Fruit fly (Drosophila melanogaster) whole organism, prepupa: ENCODE measurements around the gene IntS4.

Source experiments
- Blimp-1 ChIP-seq: fragments of 200-800 bp; sonication (Bioruptor generic); optimal IDR thresholded peaks from 3 replicates; lab custom pipeline; 2017; ENCODE audit warnings: missing biosample characterization, missing genetic modification characterization, mild to moderate bottlenecking, moderate library complexity, missing genetic modification reagents
- CG10631 ChIP-seq: fragments of 200-800 bp; sonication (Bioruptor generic); optimal IDR thresholded peaks from 2 replicates; lab custom pipeline; 2016; ENCODE audit warnings: missing biosample characterization, missing genetic modification characterization
- CG10669 ChIP-seq: fragments of 200-800 bp; sonication (Bioruptor generic); optimal IDR thresholded peaks from 3 replicates; lab custom pipeline; 2018; ENCODE audit warnings: missing biosample characterization, mild to moderate bottlenecking, missing genetic modification characterization, moderate library complexity
- CG11762 ChIP-seq: fragments of 200-800 bp; sonication (Bioruptor generic); optimal IDR thresholded peaks from 3 replicates; lab custom pipeline; 2016; ENCODE audit warnings: missing biosample characterization, missing genetic modification characterization; ENCODE audit not compliant: insufficient read depth
- CG11902 ChIP-seq: fragments of 200-800 bp; sonication (Bioruptor generic); optimal IDR thresholded peaks from 3 replicates; lab custom pipeline; 2016; ENCODE audit warnings: missing biosample characterization, missing genetic modification characterization
- CG15336 ChIP-seq: fragments of 200-800 bp; sonication (Bioruptor generic); IDR thresholded peaks from 2 replicates; pipeline ENCODE4 v1.3.6; 2022; ENCODE audit warnings: missing biosample characterization, missing genetic modification characterization
- CG1621 ChIP-seq: fragments of 200-800 bp; sonication (Bioruptor generic); optimal IDR thresholded peaks from 3 replicates; lab custom pipeline; 2018; ENCODE audit warnings: missing biosample characterization, mild to moderate bottlenecking, missing genetic modification characterization
- CG16779 ChIP-seq: fragments of 200-800 bp; sonication (Bioruptor generic); optimal IDR thresholded peaks from 3 replicates; lab custom pipeline; 2017; ENCODE audit warnings: missing biosample characterization, mild to moderate bottlenecking, missing genetic modification characterization
- CG31627 ChIP-seq: fragments of 200-800 bp; sonication (Bioruptor generic); optimal IDR thresholded peaks from 3 replicates; lab custom pipeline; 2016; ENCODE audit warnings: missing biosample characterization, missing genetic modification characterization
- CG34406 ChIP-seq: fragments of 200-800 bp; sonication (Bioruptor generic); optimal IDR thresholded peaks from 3 replicates; lab custom pipeline; 2016; ENCODE audit warnings: missing biosample characterization, missing genetic modification characterization
- CG3919 ChIP-seq: fragments of 200-800 bp; sonication (Bioruptor generic); optimal IDR thresholded peaks from 3 replicates; lab custom pipeline; 2016; ENCODE audit warnings: missing biosample characterization, missing genetic modification characterization
- CG4318 ChIP-seq: fragments of 200-800 bp; sonication (Bioruptor generic); optimal IDR thresholded peaks from 3 replicates; lab custom pipeline; 2017; ENCODE audit warnings: missing biosample characterization, mild to moderate bottlenecking, missing genetic modification characterization
- CG6276 ChIP-seq: fragments of 200-800 bp; sonication (Bioruptor generic); optimal IDR thresholded peaks from 2 replicates; lab custom pipeline; 2017; ENCODE audit warnings: missing biosample characterization, mild to moderate bottlenecking, missing genetic modification characterization
- CG6792 ChIP-seq: fragments of 200-800 bp; sonication (Bioruptor generic); optimal IDR thresholded peaks from 3 replicates; lab custom pipeline; 2016; ENCODE audit warnings: missing biosample characterization, missing genetic modification characterization
- CG6808 ChIP-seq: fragments of 200-800 bp; sonication (Bioruptor generic); optimal IDR thresholded peaks from 3 replicates; lab custom pipeline; 2017; ENCODE audit warnings: missing biosample characterization, missing genetic modification characterization, mild to moderate bottlenecking, moderate library complexity, missing genetic modification reagents
- CG8119 ChIP-seq: fragments of 200-800 bp; sonication (Bioruptor generic); IDR thresholded peaks from 3 replicates; pipeline ENCODE4 v1.3.6; 2022; ENCODE audit warnings: missing biosample characterization, missing genetic modification characterization
- CG8319 ChIP-seq: fragments of 200-800 bp; sonication (Bioruptor generic); optimal IDR thresholded peaks from 3 replicates; lab custom pipeline; 2016; ENCODE audit warnings: missing biosample characterization, missing genetic modification characterization
- CG9139 ChIP-seq: fragments of 200-800 bp; sonication (Bioruptor generic); optimal IDR thresholded peaks from 3 replicates; lab custom pipeline; 2017; ENCODE audit warnings: missing biosample characterization, mild to moderate bottlenecking, missing genetic modification characterization
- Eip75B ChIP-seq: fragments of 200-800 bp; sonication (Bioruptor generic); optimal IDR thresholded peaks from 3 replicates; lab custom pipeline; 2016; ENCODE audit warnings: missing biosample characterization, missing genetic modification characterization
- Eip78C ChIP-seq: fragments of 200-800 bp; sonication (Bioruptor generic); peaks from one replicate; lab custom pipeline; 2016; ENCODE audit warnings: missing biosample characterization, missing genetic modification characterization
- Eip93F ChIP-seq: fragments of 200-800 bp; sonication (Bioruptor generic); optimal IDR thresholded peaks from 2 replicates; lab custom pipeline; 2016; ENCODE audit warnings: missing biosample characterization, mild to moderate bottlenecking, missing genetic modification characterization
- Ets21C ChIP-seq: fragments of 200-800 bp; sonication (Bioruptor generic); optimal IDR thresholded peaks from 3 replicates; lab custom pipeline; 2016; ENCODE audit warnings: missing biosample characterization, missing genetic modification characterization
- Ets96B ChIP-seq: fragments of 200-800 bp; optimal IDR thresholded peaks from 2 replicates; lab custom pipeline; 2019; ENCODE audit warnings: missing biosample characterization, mild to moderate bottlenecking, missing genetic modification characterization, moderate library complexity
- Gug ChIP-seq: fragments of 200-800 bp; sonication (Bioruptor generic); IDR thresholded peaks from 2 replicates; pipeline ENCODE4 v1.3.6; 2022; ENCODE audit warnings: missing biosample characterization, missing genetic modification characterization
- Hr4 ChIP-seq: fragments of 200-800 bp; sonication (Bioruptor generic); optimal IDR thresholded peaks from 3 replicates; lab custom pipeline; 2016; ENCODE audit warnings: missing biosample characterization, missing genetic modification characterization
- Lpt ChIP-seq: fragments of 200-800 bp; sonication (Bioruptor generic); optimal IDR thresholded peaks from 3 replicates; lab custom pipeline; 2016; ENCODE audit warnings: missing biosample characterization, missing genetic modification characterization
- OdsH ChIP-seq: fragments of 200-800 bp; sonication (Bioruptor generic); optimal IDR thresholded peaks from 3 replicates; lab custom pipeline; 2016; ENCODE audit warnings: missing biosample characterization, missing genetic modification characterization
- Sox102F ChIP-seq: fragments of 200-800 bp; sonication (Bioruptor generic); optimal IDR thresholded peaks from 2 replicates; lab custom pipeline; 2016; ENCODE audit warnings: missing biosample characterization, mild to moderate bottlenecking, missing genetic modification characterization
- Sox14 ChIP-seq: fragments of 200-800 bp; sonication (Bioruptor generic); optimal IDR thresholded peaks from 3 replicates; lab custom pipeline; 2016; ENCODE audit warnings: missing biosample characterization, missing genetic modification characterization
- Sox15 ChIP-seq: fragments of 200-800 bp; sonication (Bioruptor generic); optimal IDR thresholded peaks from 3 replicates; lab custom pipeline; 2016; ENCODE audit warnings: missing biosample characterization, missing genetic modification characterization
- achi ChIP-seq: fragments of 200-800 bp; sonication (Bioruptor generic); optimal IDR thresholded peaks from 3 replicates; lab custom pipeline; 2016; ENCODE audit warnings: missing biosample characterization, missing genetic modification characterization
- cyc ChIP-seq: fragments of 200-800 bp; sonication (Bioruptor generic); optimal IDR thresholded peaks from 3 replicates; lab custom pipeline; 2016; ENCODE audit warnings: missing biosample characterization, missing genetic modification characterization
- dac ChIP-seq: fragments of 200-800 bp; sonication (Bioruptor generic); optimal IDR thresholded peaks from 2 replicates; lab custom pipeline; 2017; ENCODE audit warnings: missing biosample characterization, mild to moderate bottlenecking, missing genetic modification characterization
- dsx ChIP-seq: fragments of 200-800 bp; optimal IDR thresholded peaks from 3 replicates; lab custom pipeline; 2019; ENCODE audit warnings: missing biosample characterization, mild to moderate bottlenecking, missing genetic modification characterization, moderate library complexity; ENCODE audit not compliant: poor library complexity, severe bottlenecking
- eg ChIP-seq: fragments of 200-800 bp; sonication (Bioruptor generic); IDR thresholded peaks from 3 replicates; pipeline ENCODE4 v1.3.6; 2022; ENCODE audit warnings: missing biosample characterization, missing genetic modification characterization
- esn ChIP-seq: fragments of 200-800 bp; sonication (Bioruptor generic); optimal IDR thresholded peaks from 2 replicates; lab custom pipeline; 2016; ENCODE audit warnings: missing biosample characterization, mild to moderate bottlenecking, missing genetic modification characterization, moderate library complexity
- fd85E ChIP-seq: fragments of 200-800 bp; sonication (Bioruptor generic); optimal IDR thresholded peaks from 3 replicates; lab custom pipeline; 2016; ENCODE audit warnings: missing biosample characterization, missing genetic modification characterization
- fkh ChIP-seq: fragments of 200-800 bp; sonication (Bioruptor generic); optimal IDR thresholded peaks from 3 replicates; lab custom pipeline; 2017; ENCODE audit warnings: missing biosample characterization, mild to moderate bottlenecking, missing genetic modification characterization, moderate library complexity
- lz ChIP-seq: fragments of 200-800 bp; sonication (Bioruptor generic); optimal IDR thresholded peaks from 3 replicates; lab custom pipeline; 2016; ENCODE audit warnings: missing biosample characterization, missing genetic modification characterization
- net ChIP-seq: fragments of 200-800 bp; sonication (Bioruptor generic); optimal IDR thresholded peaks from 3 replicates; lab custom pipeline; 2016; ENCODE audit warnings: missing biosample characterization, missing genetic modification characterization
- pdm3 ChIP-seq: fragments of 200-800 bp; sonication (Bioruptor generic); optimal IDR thresholded peaks from 3 replicates; lab custom pipeline; 2016; ENCODE audit warnings: missing biosample characterization, missing genetic modification characterization
- salr ChIP-seq, 2 experiments: fragments of 200-800 bp; sonication (Bioruptor generic); optimal IDR thresholded peaks; 3 replicates each; lab custom pipeline; 2016 to 2018; ENCODE audit warnings: missing biosample characterization in 2 of 2, missing genetic modification characterization in 2 of 2, mild to moderate bottlenecking in 1 of 2
- spab ChIP-seq: fragments of 200-800 bp; sonication (Bioruptor generic); optimal IDR thresholded peaks from 2 replicates; lab custom pipeline; 2017; ENCODE audit warnings: missing biosample characterization, mild to moderate bottlenecking, missing genetic modification characterization, missing genetic modification reagents
- ss ChIP-seq, 2 experiments: fragments of 200-800 bp; sonication (Bioruptor generic); optimal IDR thresholded peaks; 2 replicates in 1 of 2; 3 replicates in 1 of 2; lab custom pipeline; 2017 to 2018; ENCODE audit warnings: mild to moderate bottlenecking in 2 of 2, missing biosample characterization in 2 of 2, missing genetic modification characterization in 2 of 2, moderate library complexity in 1 of 2
- svp ChIP-seq: fragments of 200-800 bp; sonication (Bioruptor generic); peaks from one replicate; lab custom pipeline; 2016; ENCODE audit warnings: missing biosample characterization, missing genetic modification characterization
- topi ChIP-seq: fragments of 200-800 bp; sonication (Bioruptor generic); optimal IDR thresholded peaks from 3 replicates; lab custom pipeline; 2016; ENCODE audit warnings: missing biosample characterization, missing genetic modification characterization

The IntS4 gene

DNA sequence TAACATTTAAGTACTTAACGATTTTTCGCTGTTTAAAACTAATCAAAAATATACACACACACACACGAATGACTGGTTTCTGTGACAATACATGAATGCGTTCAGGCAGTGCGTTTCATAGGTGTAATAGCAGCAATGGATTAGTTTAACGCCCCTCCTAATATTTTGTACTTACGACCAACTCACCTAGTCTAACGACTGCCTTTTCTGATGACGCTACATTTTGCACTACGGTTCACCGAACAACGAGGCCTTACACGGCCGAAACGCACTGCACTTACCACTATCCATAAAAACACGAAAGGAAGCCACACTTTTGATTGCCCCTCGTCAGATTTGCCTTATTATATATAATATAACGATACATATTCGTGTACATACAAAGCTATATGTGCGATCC lies 42.6 kb upstream of the IntS4 start (continued):
- TF ChIP-seq Lpt (GFP tag; lab: Kevin White, UChicago) (no peak), CG8119 (GFP tag; lab: Robert Waterston, UW) (peak; percentile 67; the same call in 2 of the 3 replicates), Ets96B (tag; lab: Kevin White, UChicago) (peak; percentile 51), esn (GFP tag; lab: Kevin White, UChicago) (peak; percentile 72), CG9139 (GFP tag; lab: Kevin White, UChicago) (no peak), net (no peak), Sox14 (GFP tag; lab: Kevin White, UChicago) (peak; percentile 59), CG11762 (GFP tag; lab: Kevin White, UChicago) (peak; percentile 28), spab (GFP tag; lab: Kevin White, UChicago) (no peak), Gug (peak; percentile 56), CG6792 (GFP tag; lab: Kevin White, UChicago) (peak; percentile 56), svp (GFP tag; lab: Kevin White, UChicago) (no peak)

DNA sequence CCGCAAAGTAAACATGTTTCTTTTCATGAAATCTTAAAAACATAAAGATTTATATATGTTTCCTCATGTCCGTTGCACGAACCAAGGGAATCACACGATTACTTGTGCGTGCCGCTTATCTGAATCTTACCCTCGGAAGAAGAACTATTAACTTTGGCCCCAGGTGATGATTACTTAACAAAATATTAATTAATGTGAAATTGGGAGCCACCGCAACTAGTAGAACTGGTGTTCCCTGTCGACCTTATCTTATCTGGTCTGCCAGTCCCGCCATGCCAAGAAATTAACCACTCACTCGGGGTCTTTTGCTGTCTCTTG lies 34.5 kb upstream of the IntS4 start:
- no peak for TF ChIP-seq CG6276
- peak; percentile 40 for TF ChIP-seq svp (GFP tag; lab: Kevin White, UChicago)
- TF ChIP-seq, all 60 proteins: peak for 1

DNA sequence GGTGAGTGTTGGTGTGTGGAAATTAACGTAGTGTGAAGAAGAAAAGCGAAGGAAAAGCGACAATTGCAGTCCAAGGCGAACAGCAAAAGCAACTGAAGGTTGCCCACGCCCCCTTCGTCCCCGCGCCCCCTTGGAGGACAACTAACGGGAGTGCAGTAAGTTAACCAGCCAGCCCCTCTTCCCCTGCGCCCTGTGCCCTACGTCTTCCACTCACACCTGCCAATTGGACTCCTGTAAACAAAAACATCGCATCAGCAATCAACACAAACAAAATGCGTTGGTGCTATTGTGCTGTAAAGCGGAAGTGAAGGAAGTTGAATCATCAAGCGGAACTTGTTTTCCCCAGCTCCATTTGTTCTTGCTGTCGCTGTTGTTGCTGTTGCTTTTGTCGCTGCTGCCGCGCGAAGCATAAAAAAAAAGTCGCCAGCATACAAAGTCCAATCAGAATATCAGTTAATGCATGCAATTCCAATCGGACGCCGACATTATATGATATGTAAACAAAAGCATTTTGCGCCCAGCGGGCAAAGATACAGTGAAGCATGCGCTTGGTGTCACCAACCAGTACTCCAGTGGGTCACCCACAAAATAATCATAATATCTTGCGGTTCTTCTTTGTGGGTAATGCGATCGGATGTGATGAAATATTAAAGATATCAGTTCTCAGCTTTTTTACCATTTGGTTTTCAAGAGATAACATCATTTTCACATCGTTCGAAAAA lies 34.0 kb upstream of the IntS4 start:
- TF ChIP-seq achi (GFP tag; lab: Kevin White, UChicago) = no peak
- TF ChIP-seq Eip75B (GFP tag; lab: Kevin White, UChicago) = no peak
- TF ChIP-seq Gug = 0 out of 2 replicates have a peak, but pooled peaks have one; percentile 18
- peak; percentile 87 to 92 for TF ChIP-seq ss (GFP tag; optimal IDR thresholded peaks at IDR 0.05; lab: Kevin White, UChicago)
- TF ChIP-seq pdm3 (GFP tag; lab: Kevin White, UChicago) = no peak
- peak; percentile 9 for TF ChIP-seq CG31627 (GFP tag; lab: Kevin White, UChicago)
- peak; percentile 53 for TF ChIP-seq CG16779 (tag; lab: Kevin White, UChicago)
- TF ChIP-seq CG4318 (GFP tag; lab: Kevin White, UChicago) = no peak
- no peak for TF ChIP-seq Sox15
- no peak for TF ChIP-seq CG34406 (GFP tag; lab: Kevin White, UChicago)
- TF ChIP-seq lz = peak; percentile 21
- TF ChIP-seq OdsH (GFP tag; lab: Kevin White, UChicago) = no peak
- TF ChIP-seq Ets21C (GFP tag; lab: Kevin White, UChicago) = peak; percentile 10
- no peak for TF ChIP-seq dac (GFP tag; lab: Kevin White, UChicago)
- peak; percentile 22 for TF ChIP-seq Lpt (GFP tag; lab: Kevin White, UChicago)
- TF ChIP-seq Eip93F (GFP tag; lab: Kevin White, UChicago) = no peak
- TF ChIP-seq svp (GFP tag; lab: Kevin White, UChicago) = peak; percentile 74
- TF ChIP-seq Sox102F (GFP tag; lab: Kevin White, UChicago) = no peak
- peak; percentile 56 for TF ChIP-seq CG10669 (GFP tag; lab: Kevin White, UChicago)
- peak; percentile 38 for TF ChIP-seq Hr4 (GFP tag; lab: Kevin White, UChicago)
- TF ChIP-seq fd85E (GFP tag; lab: Kevin White, UChicago) = no peak
- peak; percentile 2 for TF ChIP-seq Ets96B (tag; lab: Kevin White, UChicago)
- no peak for TF ChIP-seq fkh (GFP tag; lab: Kevin White, UChicago)
- TF ChIP-seq esn (GFP tag; lab: Kevin White, UChicago) = peak; percentile 38
- peak; percentile 44 for TF ChIP-seq CG3919 (GFP tag; lab: Kevin White, UChicago)
- no peak for TF ChIP-seq CG15336 (GFP tag; lab: Robert Waterston, UW)
- peak; percentile 68 for TF ChIP-seq dsx
- TF ChIP-seq cyc (GFP tag; lab: Kevin White, UChicago) = peak; percentile 6
- TF ChIP-seq CG10631 (GFP tag; lab: Kevin White, UChicago) = no peak
- TF ChIP-seq Blimp-1 (GFP tag; lab: Kevin White, UChicago) = no peak
- TF ChIP-seq CG8319 (GFP tag; lab: Kevin White, UChicago) = no peak
- TF ChIP-seq eg (GFP tag; lab: Robert Waterston, UW) = peak; percentile 44; the same call in 1 of the 3 replicates
- peak; percentile 48 for TF ChIP-seq net
- TF ChIP-seq topi (GFP tag; lab: Kevin White, UChicago) = peak; percentile 34
- peak; percentile 85 for TF ChIP-seq CG6808 (GFP tag; lab: Kevin White, UChicago)
- peak; percentile 65 for TF ChIP-seq CG1621
- TF ChIP-seq CG9139 (GFP tag; lab: Kevin White, UChicago) = peak; percentile 84
- no peak for TF ChIP-seq salr (GFP tag; optimal IDR thresholded peaks at IDR 0.05; lab: Kevin White, UChicago)
- TF ChIP-seq CG11902 = no peak
- peak; percentile 72 for TF ChIP-seq Eip78C
